Fruit fly (Drosophila melanogaster) whole organism, embryonic: ENCODE results near the gene RpL37A.

Experiments
- CG13287 ChIP-seq: fragments of 200-800 bp; sonication (Bioruptor generic); IDR thresholded peaks from 2 replicates; pipeline ENCODE4 v1.3.6; 2022; ENCODE audit warnings: missing biosample characterization, missing genetic modification characterization; ENCODE audit not compliant: partially characterized antibody
- CG13424 ChIP-seq: fragments of 200-800 bp; sonication (Bioruptor generic); optimal IDR thresholded peaks from 2 replicates; lab custom pipeline; 2019; ENCODE audit warnings: missing biosample characterization, mild to moderate bottlenecking, missing genetic modification characterization, moderate library complexity
- CG14014 ChIP-seq: fragments of 200-800 bp; sonication (Bioruptor generic); IDR thresholded peaks from 2 replicates; pipeline ENCODE4 v1.3.6; 2022; ENCODE audit warnings: missing biosample characterization, missing genetic modification characterization
- CG1602 ChIP-seq: fragments of 200-800 bp; sonication (Bioruptor generic); optimal IDR thresholded peaks from 3 replicates; lab custom pipeline; 2016; ENCODE audit warnings: missing biosample characterization, missing genetic modification characterization
- CG16815 ChIP-seq: fragments of 200-800 bp; sonication (Bioruptor generic); optimal IDR thresholded peaks from 3 replicates; lab custom pipeline; 2017; ENCODE audit warnings: missing biosample characterization, mild to moderate bottlenecking, missing genetic modification characterization
- CG18599 ChIP-seq: fragments of 200-800 bp; sonication (Bioruptor generic); optimal IDR thresholded peaks from 3 replicates; lab custom pipeline; 2017; ENCODE audit warnings: missing biosample characterization, missing genetic modification characterization, mild to moderate bottlenecking, moderate library complexity, missing genetic modification reagents
- CG2129 ChIP-seq: fragments of 200-800 bp; sonication (Bioruptor generic); IDR thresholded peaks from 2 replicates; pipeline ENCODE4 v1.3.6; 2022; ENCODE audit warnings: missing biosample characterization, missing genetic modification characterization; ENCODE audit not compliant: partially characterized antibody
- CG32532 ChIP-seq: fragments of 200-800 bp; sonication (Bioruptor generic); IDR thresholded peaks from 2 replicates; pipeline ENCODE4 v1.3.6; 2022; ENCODE audit warnings: missing biosample characterization, missing genetic modification characterization
- CG3281 ChIP-seq: fragments of 200-800 bp; sonication (Bioruptor generic); optimal IDR thresholded peaks from 3 replicates; lab custom pipeline; 2017; ENCODE audit warnings: missing biosample characterization, mild to moderate bottlenecking, missing genetic modification characterization
- CG3847 ChIP-seq: fragments of 200-800 bp; sonication (Bioruptor generic); IDR thresholded peaks from 2 replicates; pipeline ENCODE4 v1.3.6; 2022; ENCODE audit warnings: missing biosample characterization, missing genetic modification characterization
- CG4730 ChIP-seq: fragments of 200-800 bp; sonication (Bioruptor generic); IDR thresholded peaks from 2 replicates; pipeline ENCODE4 v1.3.6; 2022; ENCODE audit warnings: missing biosample characterization, missing genetic modification characterization
- CG5180 ChIP-seq: fragments of 200-800 bp; sonication (Bioruptor generic); optimal IDR thresholded peaks from 3 replicates; lab custom pipeline; 2017; ENCODE audit warnings: missing biosample characterization, missing genetic modification characterization, mild to moderate bottlenecking, moderate library complexity, missing genetic modification reagents
- CG7357 ChIP-seq: fragments of 200-800 bp; sonication (Bioruptor generic); IDR thresholded peaks from 3 replicates; pipeline ENCODE4 v1.3.6; 2022; ENCODE audit warnings: missing biosample characterization, missing genetic modification characterization
- CG7372 ChIP-seq: fragments of 200-800 bp; sonication (Bioruptor generic); IDR thresholded peaks from 2 replicates; pipeline ENCODE4 v1.3.6; 2022; ENCODE audit warnings: missing biosample characterization, missing genetic modification characterization
- CG7963 ChIP-seq: fragments of 200-800 bp; sonication (Bioruptor generic); IDR thresholded peaks from 3 replicates; pipeline ENCODE4 v1.3.6; 2022; ENCODE audit warnings: missing biosample characterization, missing genetic modification characterization; ENCODE audit not compliant: partially characterized antibody
- CrebB ChIP-seq: fragments of 200-800 bp; sonication (Bioruptor generic); optimal IDR thresholded peaks from 3 replicates; lab custom pipeline; 2018; ENCODE audit warnings: missing biosample characterization, mild to moderate bottlenecking, missing genetic modification characterization
- Dip3 ChIP-seq: fragments of 200-800 bp; sonication (Bioruptor generic); optimal IDR thresholded peaks from 3 replicates; lab custom pipeline; 2016; ENCODE audit warnings: missing biosample characterization, missing genetic modification characterization
- Drgx ChIP-seq: fragments of 200-800 bp; sonication (Bioruptor generic); IDR thresholded peaks from 2 replicates; pipeline ENCODE4 v1.3.6; 2022; ENCODE audit warnings: missing biosample characterization, missing genetic modification characterization
- E2f2 ChIP-seq: fragments of 200-800 bp; sonication (Bioruptor generic); IDR thresholded peaks from 2 replicates; pipeline ENCODE4 v1.3.6; 2022; ENCODE audit warnings: missing biosample characterization, missing genetic modification characterization
- Elba2 ChIP-seq: fragments of 200-800 bp; sonication (Bioruptor generic); optimal IDR thresholded peaks from 3 replicates; lab custom pipeline; 2016; ENCODE audit warnings: missing biosample characterization, missing genetic modification characterization
- GATAe ChIP-seq: fragments of 200-800 bp; sonication (Bioruptor generic); conservative IDR thresholded peaks from 2 replicates; pipeline ENCODE4 v1.3.6; 2022; ENCODE audit warnings: missing biosample characterization, missing genetic modification characterization
- H15 ChIP-seq: fragments of 200-800 bp; sonication (Bioruptor generic); IDR thresholded peaks from 3 replicates; pipeline ENCODE4 v1.3.6; 2022; ENCODE audit warnings: missing biosample characterization, missing genetic modification characterization
- H2.0 ChIP-seq: fragments of 200-800 bp; sonication (Bioruptor generic); IDR thresholded peaks from 2 replicates; pipeline ENCODE4 v1.3.6; 2022; ENCODE audit warnings: missing biosample characterization, missing genetic modification characterization
- Hr51 ChIP-seq, 2 experiments: fragments of 200-800 bp; sonication (Bioruptor generic); optimal IDR thresholded peaks; 2 replicates in 1 of 2; 3 replicates in 1 of 2; lab custom pipeline; 2016 to 2018; ENCODE audit warnings: missing biosample characterization in 2 of 2, missing genetic modification characterization in 2 of 2, mild to moderate bottlenecking in 1 of 2, moderate library complexity in 1 of 2
- Mes4 ChIP-seq: fragments of 200-800 bp; sonication (Bioruptor generic); optimal IDR thresholded peaks from 2 replicates; lab custom pipeline; 2016; ENCODE audit warnings: missing biosample characterization, missing genetic modification characterization
- NK7.1 ChIP-seq: fragments of 200-800 bp; sonication (Bioruptor generic); optimal IDR thresholded peaks from 3 replicates; lab custom pipeline; 2016; ENCODE audit warnings: missing biosample characterization, missing genetic modification characterization
- Sry-β ChIP-seq: fragments of 200-800 bp; sonication (Bioruptor generic); optimal IDR thresholded peaks from 2 replicates; lab custom pipeline; 2018; ENCODE audit warnings: missing biosample characterization, mild to moderate bottlenecking, missing genetic modification characterization, moderate library complexity
- az2 ChIP-seq: fragments of 200-800 bp; sonication (Bioruptor generic); optimal IDR thresholded peaks from 3 replicates; lab custom pipeline; 2016; ENCODE audit warnings: missing biosample characterization, missing genetic modification characterization
- cad ChIP-seq: fragments of >200 bp; optimal IDR thresholded peaks from 2 replicates; lab custom pipeline; 2017; ENCODE audit warnings: missing biosample characterization, missing genetic modification characterization
- cas ChIP-seq: fragments of 200-800 bp; sonication (Bioruptor generic); IDR thresholded peaks from 2 replicates; pipeline ENCODE4 v1.3.6; 2022; ENCODE audit warnings: missing biosample characterization, missing genetic modification characterization
- chn ChIP-seq: fragments of 200-800 bp; sonication (Bioruptor generic); optimal IDR thresholded peaks from 2 replicates; lab custom pipeline; 2016; ENCODE audit warnings: missing biosample characterization, missing genetic modification characterization
- crol ChIP-seq: fragments of 200-800 bp; sonication (Bioruptor generic); IDR thresholded peaks from 2 replicates; pipeline ENCODE4 v1.3.6; 2022; ENCODE audit warnings: missing biosample characterization, missing genetic modification characterization
- dysf ChIP-seq: fragments of 200-800 bp; sonication (Bioruptor generic); IDR thresholded peaks from 3 replicates; pipeline ENCODE4 v1.3.6; 2022; ENCODE audit warnings: missing biosample characterization, missing genetic modification characterization
- en ChIP-seq: fragments of 200-800 bp; sonication (Bioruptor generic); optimal IDR thresholded peaks from 2 replicates; lab custom pipeline; 2016; ENCODE audit warnings: missing biosample characterization, missing genetic modification characterization
- esg ChIP-seq: fragments of 200-800 bp; sonication (Bioruptor generic); conservative IDR thresholded peaks from 2 replicates; pipeline ENCODE4 v1.3.6; 2022; ENCODE audit warnings: missing biosample characterization, missing genetic modification characterization
- ftz-f1 ChIP-seq: fragments of 200-800 bp; sonication (Bioruptor generic); optimal IDR thresholded peaks from 2 replicates; lab custom pipeline; 2016; ENCODE audit warnings: missing biosample characterization, missing genetic modification characterization
- gfzf ChIP-seq: fragments of 200-800 bp; sonication (Bioruptor generic); optimal IDR thresholded peaks from 2 replicates; lab custom pipeline; 2016; ENCODE audit warnings: missing biosample characterization, mild to moderate bottlenecking, missing genetic modification characterization, moderate library complexity
- h ChIP-seq: fragments of >200 bp; optimal IDR thresholded peaks from 2 replicates; lab custom pipeline; 2017
- hth ChIP-seq: fragments of >200 bp; optimal IDR thresholded peaks from 2 replicates; lab custom pipeline; 2017; ENCODE audit warnings: inconsistent platforms
- ind ChIP-seq: fragments of 200-800 bp; sonication (Bioruptor generic); optimal IDR thresholded peaks from 3 replicates; lab custom pipeline; 2016; ENCODE audit warnings: missing biosample characterization, missing genetic modification characterization
- jigr1 ChIP-seq: fragments of 200-800 bp; sonication (Bioruptor generic); IDR thresholded peaks from 3 replicates; pipeline ENCODE4 v1.3.6; 2022; ENCODE audit warnings: missing biosample characterization, missing genetic modification characterization
- jing ChIP-seq: fragments of 200-800 bp; sonication (Bioruptor generic); optimal IDR thresholded peaks from 2 replicates; lab custom pipeline; 2018; ENCODE audit warnings: missing biosample characterization, mild to moderate bottlenecking, missing genetic modification characterization
- klu ChIP-seq: fragments of 200-800 bp; sonication (Bioruptor generic); IDR thresholded peaks from 2 replicates; pipeline ENCODE4 v1.3.6; 2022; ENCODE audit warnings: missing biosample characterization, missing genetic modification characterization
- knrl ChIP-seq: fragments of 200-800 bp; sonication (Bioruptor generic); IDR thresholded peaks from 3 replicates; pipeline ENCODE4 v1.3.6; 2022; ENCODE audit warnings: missing biosample characterization, missing genetic modification characterization; ENCODE audit not compliant: partially characterized antibody
- nerfin-1 ChIP-seq: fragments of 200-800 bp; sonication (Bioruptor generic); optimal IDR thresholded peaks from 3 replicates; lab custom pipeline; 2019; ENCODE audit warnings: missing biosample characterization, mild to moderate bottlenecking, missing genetic modification characterization, moderate library complexity
- oc ChIP-seq: fragments of 200-800 bp; sonication (Bioruptor generic); optimal IDR thresholded peaks from 2 replicates; lab custom pipeline; 2018; ENCODE audit warnings: missing biosample characterization, mild to moderate bottlenecking, missing genetic modification characterization, moderate library complexity
- ranshi ChIP-seq: fragments of 200-800 bp; sonication (Bioruptor generic); IDR thresholded peaks from 2 replicates; pipeline ENCODE4 v1.3.6; 2022; ENCODE audit warnings: missing biosample characterization, missing genetic modification characterization
- sd ChIP-seq: fragments of 200-800 bp; sonication (Bioruptor generic); optimal IDR thresholded peaks from 3 replicates; lab custom pipeline; 2018; ENCODE audit warnings: missing biosample characterization, mild to moderate bottlenecking, missing genetic modification characterization, moderate library complexity
- sug ChIP-seq: fragments of 200-800 bp; optimal IDR thresholded peaks from 2 replicates; lab custom pipeline; 2019; ENCODE audit warnings: missing biosample characterization, mild to moderate bottlenecking, missing genetic modification characterization, moderate library complexity
- usp ChIP-seq: fragments of >200 bp; optimal IDR thresholded peaks from 2 replicates; lab custom pipeline; 2017; ENCODE audit warnings: missing biosample characterization, missing genetic modification characterization
- vvl ChIP-seq: fragments of 200-800 bp; sonication (Bioruptor generic); IDR thresholded peaks from 2 replicates; pipeline ENCODE4 v1.3.6; 2022; ENCODE audit warnings: missing biosample characterization, missing genetic modification characterization

RpL37A gene

dm6 chr2L:5052367-5052914, 18.3 kb upstream of the RpL37A start, which contains the start of gene senju (continued):
- TF ChIP-seq E2f2 (GFP tag; lab: Robert Waterston, UW) (peak; percentile 55; the same call in 1 of the 2 replicates), Elba2 (GFP tag; lab: Kevin White, UChicago) (no peak), NK7.1 (peak; percentile 81), crol (GFP tag; lab: Robert Waterston, UW) (peak; percentile 28; the same call in 1 of the 2 replicates), CG3847 (GFP tag; lab: Robert Waterston, UW) (peak; percentile 90), Dip3 (peak; percentile 63), CG4730 (GFP tag; lab: Robert Waterston, UW) (peak; percentile 57), CG7372 (GFP tag; lab: Robert Waterston, UW) (0 out of 2 replicates have a peak, but pooled peaks have one; percentile 30), hth (lab: Kevin White, UChicago) (no peak), CG13424 (tag; lab: Kevin White, UChicago) (peak; percentile 80), az2 (peak; percentile 88), knrl (GFP tag; lab: Robert Waterston, UW) (peak; percentile 27; the same call in 1 of the 3 replicates), CG18599 (GFP tag; lab: Kevin White, UChicago) (peak; percentile 90), GATAe (GFP tag; lab: Robert Waterston, UW) (no peak; the same call in 1 of the 2 replicates), CG14014 (GFP tag; lab: Robert Waterston, UW) (peak; percentile 83), H2.0 (GFP tag; lab: Robert Waterston, UW) (peak; percentile 70), oc (tag; lab: Kevin White, UChicago) (peak; percentile 39), dysf (GFP tag; lab: Robert Waterston, UW) (peak; percentile 89), CG1602 (GFP tag; lab: Kevin White, UChicago) (peak; percentile 69), CrebB (peak; percentile 69), nerfin-1 (tag; lab: Kevin White, UChicago) (peak; percentile 71), sug (tag; lab: Kevin White, UChicago) (peak; percentile 85), Hr51 (GFP tag; optimal IDR thresholded peaks at IDR 0.05; lab: Kevin White, UChicago) (peak; percentile 82 to 86), chn (peak; percentile 87), cas (peak; percentile 54; the same call in 1 of the 2 replicates), jigr1 (GFP tag; lab: Robert Waterston, UW) (peak; percentile 47; the same call in 1 of the 3 replicates), CG5180 (GFP tag; lab: Kevin White, UChicago) (peak; percentile 62), usp (GFP tag; lab: Kevin White, UChicago) (no peak), esg (GFP tag; lab: Robert Waterston, UW) (peak; percentile 67), CG2129 (GFP tag; lab: Robert Waterston, UW) (no peak), CG13287 (GFP tag; lab: Robert Waterston, UW) (peak; percentile 69), CG16815 (peak; percentile 73), ind (peak; percentile 78), klu (peak; percentile 41; the same call in 1 of the 2 replicates), h (no peak), Sry-β (GFP tag; lab: Kevin White, UChicago) (no peak), CG3281 (GFP tag; lab: Kevin White, UChicago) (peak; percentile 78), vvl (GFP tag; lab: Robert Waterston, UW) (peak; percentile 96), H15 (GFP tag; lab: Robert Waterston, UW) (peak; percentile 60; the same call in 1 of the 3 replicates), CG32532 (GFP tag; lab: Robert Waterston, UW) (peak; percentile 89), Drgx (GFP tag; lab: Robert Waterston, UW) (peak; percentile 81), Mes4 (GFP tag; lab: Kevin White, UChicago) (peak; percentile 70), CG7963 (GFP tag; lab: Robert Waterston, UW) (no peak), gfzf (GFP tag; lab: Kevin White, UChicago) (peak; percentile 44), cad (no peak), ftz-f1 (GFP tag; lab: Kevin White, UChicago) (peak; percentile 75), en (GFP tag; lab: Kevin White, UChicago) (peak; percentile 62), CG7357 (GFP tag; lab: Robert Waterston, UW) (no peak; the same call in 2 of the 3 replicates), jing (peak; percentile 76), sd (peak; percentile 73), ranshi (GFP tag; lab: Robert Waterston, UW) (peak; percentile 85)
